Fruit fly (Drosophila melanogaster) whole organism, embryonic: ENCODE results near the gene euc.

Experiments used
- BEAF-32 ChIP-seq: fragments of 200-800 bp; sonication (Bioruptor generic); optimal IDR thresholded peaks from 3 replicates; lab custom pipeline; 2017; ENCODE audit warnings: missing biosample characterization, missing genetic modification characterization, mild to moderate bottlenecking, moderate library complexity, missing genetic modification reagents
- CG10274 ChIP-seq: fragments of 200-800 bp; sonication (Bioruptor generic); optimal IDR thresholded peaks from 3 replicates; lab custom pipeline; 2017; ENCODE audit warnings: missing biosample characterization, mild to moderate bottlenecking, missing genetic modification characterization
- CG13287 ChIP-seq: fragments of 200-800 bp; sonication (Bioruptor generic); IDR thresholded peaks from 2 replicates; pipeline ENCODE4 v1.3.6; 2022; ENCODE audit warnings: missing biosample characterization, missing genetic modification characterization; ENCODE audit not compliant: partially characterized antibody
- CG14667 ChIP-seq: fragments of 200-800 bp; sonication (Bioruptor generic); IDR thresholded peaks from 2 replicates; pipeline ENCODE4 v1.3.6; 2022; ENCODE audit warnings: missing biosample characterization, missing genetic modification characterization
- CG14710 ChIP-seq: fragments of 200-800 bp; sonication (Bioruptor generic); optimal IDR thresholded peaks from 3 replicates; lab custom pipeline; 2019; ENCODE audit warnings: missing biosample characterization, mild to moderate bottlenecking, missing genetic modification characterization, moderate library complexity
- CG15269 ChIP-seq: fragments of 200-800 bp; sonication (Bioruptor generic); optimal IDR thresholded peaks from 2 replicates; lab custom pipeline; 2018; ENCODE audit warnings: missing biosample characterization, mild to moderate bottlenecking, missing genetic modification characterization, moderate library complexity
- CG15514 ChIP-seq: fragments of 200-800 bp; sonication (Bioruptor generic); optimal IDR thresholded peaks from 3 replicates; lab custom pipeline; 2017; ENCODE audit warnings: missing biosample characterization, missing genetic modification characterization, mild to moderate bottlenecking, moderate library complexity, missing genetic modification reagents
- CG15601 ChIP-seq: fragments of 200-800 bp; sonication (Bioruptor generic); optimal IDR thresholded peaks from 3 replicates; lab custom pipeline; 2019; ENCODE audit warnings: missing biosample characterization, mild to moderate bottlenecking, missing genetic modification characterization, moderate library complexity
- CG17912 ChIP-seq: fragments of 200-800 bp; sonication (Bioruptor generic); optimal IDR thresholded peaks from 2 replicates; lab custom pipeline; 2018; ENCODE audit warnings: missing biosample characterization, mild to moderate bottlenecking, missing genetic modification characterization
- CG2712 ChIP-seq: fragments of 200-800 bp; optimal IDR thresholded peaks from 3 replicates; lab custom pipeline; 2019; ENCODE audit warnings: missing biosample characterization, mild to moderate bottlenecking, missing genetic modification characterization, moderate library complexity
- CG2875 ChIP-seq: fragments of 200-800 bp; sonication (Bioruptor generic); optimal IDR thresholded peaks from 2 replicates; lab custom pipeline; 2017; ENCODE audit warnings: missing biosample characterization, mild to moderate bottlenecking, missing genetic modification characterization, missing genetic modification reagents
- CG3407 ChIP-seq: fragments of 200-800 bp; sonication (Bioruptor generic); optimal IDR thresholded peaks from 2 replicates; lab custom pipeline; 2018; ENCODE audit warnings: missing biosample characterization, mild to moderate bottlenecking, missing genetic modification characterization
- CG34376 ChIP-seq: fragments of 200-800 bp; sonication (Bioruptor generic); optimal IDR thresholded peaks from 2 replicates; lab custom pipeline; 2018; ENCODE audit warnings: missing biosample characterization, mild to moderate bottlenecking, missing genetic modification characterization
- CG3847 ChIP-seq: fragments of 200-800 bp; sonication (Bioruptor generic); IDR thresholded peaks from 2 replicates; pipeline ENCODE4 v1.3.6; 2022; ENCODE audit warnings: missing biosample characterization, missing genetic modification characterization
- CG4617 ChIP-seq: fragments of 200-800 bp; sonication (Bioruptor generic); optimal IDR thresholded peaks from 3 replicates; lab custom pipeline; 2016; ENCODE audit warnings: missing biosample characterization, missing genetic modification characterization, borderline replicate concordance
- CG9797 ChIP-seq: fragments of 200-800 bp; sonication (Bioruptor generic); optimal IDR thresholded peaks from 3 replicates; lab custom pipeline; 2018; ENCODE audit warnings: missing biosample characterization, mild to moderate bottlenecking, missing genetic modification characterization
- Dll ChIP-seq: fragments of 200-800 bp; sonication (Bioruptor generic); IDR thresholded peaks from 4 replicates; pipeline ENCODE4 v1.3.6; 2022; ENCODE audit warnings: missing biosample characterization, missing genetic modification characterization; ENCODE audit not compliant: partially characterized antibody
- Dp ChIP-seq: fragments of 200-800 bp; sonication (Bioruptor generic); optimal IDR thresholded peaks from 2 replicates; lab custom pipeline; 2018; ENCODE audit warnings: missing biosample characterization, mild to moderate bottlenecking, missing genetic modification characterization, moderate library complexity
- E2f2 ChIP-seq: fragments of 200-800 bp; sonication (Bioruptor generic); IDR thresholded peaks from 2 replicates; pipeline ENCODE4 v1.3.6; 2022; ENCODE audit warnings: missing biosample characterization, missing genetic modification characterization
- Ets65A ChIP-seq: fragments of 200-800 bp; sonication (Bioruptor generic); peaks from one replicate; lab custom pipeline; 2016; ENCODE audit warnings: missing biosample characterization, missing genetic modification characterization
- Fer1 ChIP-seq: fragments of 200-800 bp; sonication (Bioruptor generic); optimal IDR thresholded peaks from 2 replicates; lab custom pipeline; 2017; ENCODE audit warnings: missing biosample characterization, mild to moderate bottlenecking, missing genetic modification characterization
- Gsc ChIP-seq: fragments of 200-800 bp; sonication (Bioruptor generic); IDR thresholded peaks from 2 replicates; pipeline ENCODE4 v1.3.6; 2022; ENCODE audit warnings: missing biosample characterization, missing genetic modification characterization
- HLHmδ ChIP-seq: fragments of 200-800 bp; sonication (Bioruptor generic); optimal IDR thresholded peaks from 2 replicates; lab custom pipeline; 2018; ENCODE audit warnings: missing biosample characterization, mild to moderate bottlenecking, missing genetic modification characterization, moderate library complexity
- Hand ChIP-seq: fragments of 200-800 bp; sonication (Bioruptor generic); optimal IDR thresholded peaks from 2 replicates; lab custom pipeline; 2017; ENCODE audit warnings: mild to moderate bottlenecking, missing biosample characterization, missing genetic modification reagents, missing genetic modification characterization
- Hr3 ChIP-seq: fragments of 200-800 bp; sonication (Bioruptor generic); optimal IDR thresholded peaks from 3 replicates; lab custom pipeline; 2016; ENCODE audit warnings: missing biosample characterization, missing genetic modification characterization
- Lhr ChIP-seq: fragments of 200-800 bp; sonication (Bioruptor generic); optimal IDR thresholded peaks from 3 replicates; lab custom pipeline; 2017; ENCODE audit warnings: mild to moderate bottlenecking, missing biosample characterization, missing genetic modification reagents, missing genetic modification characterization
- MBD-R2 ChIP-seq: fragments of 200-800 bp; sonication (Bioruptor generic); IDR thresholded peaks from 2 replicates; pipeline ENCODE4 v1.3.6; 2022; ENCODE audit warnings: missing biosample characterization, missing genetic modification characterization
- MESR4 ChIP-seq: fragments of 200-800 bp; sonication (Bioruptor generic); optimal IDR thresholded peaks from 2 replicates; lab custom pipeline; 2018; ENCODE audit warnings: missing biosample characterization, mild to moderate bottlenecking, missing genetic modification characterization, moderate library complexity
- Myb ChIP-seq: fragments of 200-800 bp; sonication (Bioruptor generic); optimal IDR thresholded peaks from 2 replicates; lab custom pipeline; 2016; ENCODE audit warnings: missing biosample characterization, missing genetic modification characterization
- Nf-YC ChIP-seq: fragments of 200-800 bp; optimal IDR thresholded peaks from 3 replicates; lab custom pipeline; 2019; ENCODE audit warnings: missing biosample characterization, mild to moderate bottlenecking, missing genetic modification characterization, moderate library complexity
- Opbp ChIP-seq: fragments of 200-800 bp; sonication (Bioruptor generic); IDR thresholded peaks from 3 replicates; pipeline ENCODE4 v1.3.6; 2022; ENCODE audit warnings: missing biosample characterization, missing genetic modification characterization; ENCODE audit not compliant: partially characterized antibody
- Sin3A ChIP-seq: fragments of >200 bp; optimal IDR thresholded peaks from 2 replicates; lab custom pipeline; 2018
- YL-1 ChIP-seq: fragments of 200-800 bp; sonication (Bioruptor generic); optimal IDR thresholded peaks from 3 replicates; lab custom pipeline; 2017; ENCODE audit warnings: missing biosample characterization, mild to moderate bottlenecking, missing genetic modification characterization
- ap ChIP-seq: fragments of 200-800 bp; sonication (Bioruptor generic); IDR thresholded peaks from 2 replicates; pipeline ENCODE4 v1.3.6; 2022; ENCODE audit warnings: missing biosample characterization, missing genetic modification characterization
- bsh ChIP-seq, 2 experiments: fragments of 200-800 bp; sonication (Bioruptor generic); optimal IDR thresholded peaks; 2 replicates each; lab custom pipeline; 2017 to 2018; ENCODE audit warnings: mild to moderate bottlenecking in 2 of 2, missing biosample characterization in 2 of 2, missing genetic modification characterization in 2 of 2, moderate library complexity in 1 of 2
- croc ChIP-seq: fragments of 200-800 bp; sonication (Bioruptor generic); conservative IDR thresholded peaks from 3 replicates; pipeline ENCODE4 v1.3.6; 2022; ENCODE audit warnings: missing biosample characterization, missing genetic modification characterization
- crp ChIP-seq, 2 experiments: fragments of 200-800 bp; sonication (Bioruptor generic); optimal IDR thresholded peaks; 2 replicates in 1 of 2; 3 replicates in 1 of 2; lab custom pipeline; 2017; ENCODE audit warnings: missing biosample characterization in 2 of 2, missing genetic modification characterization in 2 of 2, mild to moderate bottlenecking in 1 of 2, moderate library complexity in 1 of 2
- dmrt99B ChIP-seq: fragments of 200-800 bp; sonication (Bioruptor generic); optimal IDR thresholded peaks from 2 replicates; lab custom pipeline; 2018; ENCODE audit warnings: missing biosample characterization, mild to moderate bottlenecking, missing genetic modification characterization, moderate library complexity
- ems ChIP-seq: fragments of 200-800 bp; sonication (Bioruptor generic); optimal IDR thresholded peaks from 3 replicates; lab custom pipeline; 2016; ENCODE audit warnings: missing biosample characterization, missing genetic modification characterization
- ewg ChIP-seq: fragments of 200-800 bp; sonication (Bioruptor generic); optimal IDR thresholded peaks from 3 replicates; lab custom pipeline; 2017; ENCODE audit warnings: mild to moderate bottlenecking, missing biosample characterization, missing genetic modification reagents, missing genetic modification characterization
- gfzf ChIP-seq: fragments of 200-800 bp; sonication (Bioruptor generic); optimal IDR thresholded peaks from 2 replicates; lab custom pipeline; 2016; ENCODE audit warnings: missing biosample characterization, mild to moderate bottlenecking, missing genetic modification characterization, moderate library complexity
- maf-S ChIP-seq: fragments of 200-800 bp; sonication (Bioruptor generic); optimal IDR thresholded peaks from 2 replicates; lab custom pipeline; 2016; ENCODE audit warnings: missing biosample characterization, missing genetic modification characterization
- odd ChIP-seq: fragments of 200-800 bp; sonication (Bioruptor generic); optimal IDR thresholded peaks from 2 replicates; lab custom pipeline; 2017; ENCODE audit warnings: missing biosample characterization, mild to moderate bottlenecking, missing genetic modification characterization
- pzg ChIP-seq: fragments of 200-800 bp; sonication (Bioruptor generic); optimal IDR thresholded peaks from 3 replicates; lab custom pipeline; 2018; ENCODE audit warnings: missing biosample characterization, mild to moderate bottlenecking, missing genetic modification characterization, moderate library complexity
- sens ChIP-seq: fragments of 200-800 bp; sonication (Bioruptor generic); peaks from one replicate; lab custom pipeline; 2016; ENCODE audit warnings: missing biosample characterization, missing genetic modification characterization
- trem ChIP-seq: fragments of 200-800 bp; optimal IDR thresholded peaks from 3 replicates; lab custom pipeline; 2019; ENCODE audit warnings: missing biosample characterization, mild to moderate bottlenecking, missing genetic modification characterization, moderate library complexity
- vfl ChIP-seq: fragments of 200-800 bp; sonication (Bioruptor generic); optimal IDR thresholded peaks from 2 replicates; lab custom pipeline; 2016; ENCODE audit warnings: missing biosample characterization, missing genetic modification characterization

The euc gene

DNA sequence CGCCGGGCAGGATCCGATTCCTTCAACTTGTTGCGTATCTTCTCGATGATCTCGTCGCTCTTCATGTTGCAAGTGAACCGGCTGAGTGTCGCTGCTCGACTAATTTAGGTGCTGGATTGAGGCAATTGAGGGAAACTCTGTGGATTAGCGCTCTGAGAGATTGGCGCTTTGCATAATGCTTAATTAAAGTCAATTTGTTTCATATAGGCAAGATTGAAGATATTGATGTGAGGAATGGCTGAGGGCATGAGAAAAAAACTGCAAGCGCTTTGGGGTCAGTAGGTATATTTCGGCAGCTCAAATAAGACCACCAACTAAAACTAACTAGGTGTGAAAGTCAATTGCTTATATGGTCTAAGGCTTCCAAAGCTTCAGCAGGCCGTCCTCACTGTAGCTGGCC, at the start of gene euc:
Gene euc (minus strand): TSS at position 101 of the 400 bp plus-strand sequence.
- TF ChIP-seq CG2875 (GFP tag; lab: Kevin White, UChicago) (no peak), Myb (no peak), Ets65A (peak; percentile 35), CG17912 (GFP tag; lab: Kevin White, UChicago) (no peak), Nf-YC (tag; lab: Kevin White, UChicago) (no peak), CG34376 (GFP tag; lab: Kevin White, UChicago) (no peak)

DNA sequence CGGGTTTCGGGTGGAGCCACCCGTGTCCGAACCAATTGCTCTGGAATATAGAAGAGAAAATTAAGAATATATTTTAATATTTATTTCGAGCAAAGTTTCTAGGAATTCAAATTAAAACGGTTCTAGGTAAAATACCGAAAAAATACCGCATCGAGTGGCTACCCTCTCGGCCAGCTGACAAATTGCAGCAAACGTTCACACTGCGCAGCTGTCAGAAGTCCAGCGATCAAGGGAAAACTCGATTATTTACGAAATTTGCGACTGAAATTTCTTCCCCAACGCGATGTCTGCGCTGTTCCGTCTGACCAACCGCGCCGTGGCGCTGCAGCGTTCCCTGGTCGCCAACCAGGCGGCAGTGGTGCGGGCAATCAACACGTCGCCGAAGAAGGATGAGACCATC, 48.6 kb upstream of the euc start, which contains the start of gene NP15.6:
Gene NP15.6 (plus strand): TSS at position 204 of the 400 bp plus-strand sequence.
- TF ChIP-seq Dll (GFP tag; lab: Robert Waterston, UW) (0 out of 4 replicates have a peak, but pooled peaks have one; percentile 16), MESR4 (GFP tag; lab: Kevin White, UChicago) (peak; percentile 63), CG9797 (GFP tag; lab: Kevin White, UChicago) (peak; percentile 86), CG17912 (GFP tag; lab: Kevin White, UChicago) (no peak), trem (tag; lab: Kevin White, UChicago) (peak; percentile 39), CG3847 (GFP tag; lab: Robert Waterston, UW) (0 out of 2 replicates have a peak, but pooled peaks have one; percentile 7), CG15514 (GFP tag; lab: Kevin White, UChicago) (peak; percentile 27), MBD-R2 (GFP tag; lab: Robert Waterston, UW) (peak; percentile 85), ewg (GFP tag; lab: Kevin White, UChicago) (peak; percentile 61), Hr3 (GFP tag; lab: Kevin White, UChicago) (no peak), E2f2 (GFP tag; lab: Robert Waterston, UW) (peak; percentile 56), CG13287 (GFP tag; lab: Robert Waterston, UW) (peak; percentile 23; the same call in 1 of the 2 replicates), CG14710 (tag; lab: Kevin White, UChicago) (peak; percentile 26), YL-1 (GFP tag; lab: Kevin White, UChicago) (peak; percentile 41), CG3407 (GFP tag; lab: Kevin White, UChicago) (no peak), Sin3A (peak; percentile 3), Myb (peak; percentile 92), CG2712 (peak; percentile 4), ems (GFP tag; lab: Kevin White, UChicago) (peak; percentile 4), odd (no peak), CG4617 (peak; percentile 46), HLHmδ (no peak), Fer1 (peak; percentile 2), sens (GFP tag; lab: Kevin White, UChicago) (no peak), Dp (GFP tag; lab: Kevin White, UChicago) (peak; percentile 49), Lhr (GFP tag; lab: Kevin White, UChicago) (no peak), CG15601 (tag; lab: Kevin White, UChicago) (no peak), Opbp (GFP tag; lab: Robert Waterston, UW) (no peak; the same call in 2 of the 3 replicates), vfl (GFP tag; lab: Kevin White, UChicago) (no peak), bsh (GFP tag; optimal IDR thresholded peaks at IDR 0.05; lab: Kevin White, UChicago) (no peak), Gsc (GFP tag; lab: Robert Waterston, UW) (no peak), gfzf (peak; percentile 64), CG14667 (GFP tag; lab: Robert Waterston, UW) (no peak), croc (no peak), crp (GFP tag; optimal IDR thresholded peaks at IDR 0.05; lab: Kevin White, UChicago) (peak; percentile 56 to 92), dmrt99B (tag; lab: Kevin White, UChicago) (no peak), maf-S (GFP tag; lab: Kevin White, UChicago) (no peak), CG15269 (no peak), CG10274 (GFP tag; lab: Kevin White, UChicago) (no peak), pzg (GFP tag; lab: Kevin White, UChicago) (peak; percentile 61), ap (GFP tag; lab: Robert Waterston, UW) (no peak), Hand (no peak), BEAF-32 (GFP tag; lab: Kevin White, UChicago) (peak; percentile 35)
